Worm (Caenorhabditis elegans): ENCODE data around the gene gpa-18.
"Not testable (repeated sequence)": the region's sequence is repeated elsewhere in the genome, so short reads cannot be mapped to it uniquely, and the experiment has no call there.

The gpa-18 gene

ce11 chrIV:5162941-5163340 is 32.5 kb downstream of the gpa-18 start, which contains the start of the genes nspd-3 and C24D10.2:
Gene nspd-3, minus strand, starts transcription at chrIV:5163041.
Gene C24D10.2, plus strand, starts transcription at chrIV:5163339.
- TF ChIP-seq B0336.3 (GFP tag; IDR thresholded peaks at IDR 0.05); mcd-1 (GFP tag; IDR thresholded peaks at IDR 0.05); lin-40 (tag; optimal IDR thresholded peaks at IDR 0.05): not testable (repeated sequence)

- TF ChIP-seq snpc-4 (GFP tag; optimal IDR thresholded peaks at IDR 0.05), result peak; percentile 40
- TF ChIP-seq snpc-4 (tag; optimal IDR thresholded peaks at IDR 0.05), result peak in 3 of 4 experiments; percentile 21 to 84 (median 70)
- TF ChIP-seq hrde-1 (tag; optimal IDR thresholded peaks at IDR 0.05; ENCODE audit: borderline replicate concordance), result no peak
- peak; percentile 87 for TF ChIP-seq mcd-1 (GFP tag; IDR thresholded peaks at IDR 0.05)
Observed at ce11 chrIV:5160171-5160570, 35.3 kb downstream of the gpa-18 start, which contains the start of the genes C24D10.6 and C24D10.4. Gene C24D10.6, minus strand, starts transcription at chrIV:5160248. Gene C24D10.4, plus strand, starts transcription at chrIV:5160522.

- no peak for TF ChIP-seq unc-62 (GFP tag; optimal IDR thresholded peaks at IDR 0.05)
- no peak for TF ChIP-seq B0261.1 (tag; optimal IDR thresholded peaks at IDR 0.05)
- no peak for TF ChIP-seq ztf-28 (GFP tag; IDR thresholded peaks at IDR 0.05)
- no peak for TF ChIP-seq tbx-9 (tag; optimal IDR thresholded peaks at IDR 0.05; ENCODE audit: borderline replicate concordance)
- no peak for TF ChIP-seq ZK185.1 (tag; optimal IDR thresholded peaks at IDR 0.05; ENCODE audit: poor library complexity, severe bottlenecking)
- TF ChIP-seq lir-1 (GFP tag; conservative IDR thresholded peaks at IDR 0.05), result no peak
- no peak for TF ChIP-seq attf-3 (GFP tag; conservative IDR thresholded peaks at IDR 0.05)
- TF ChIP-seq ceh-40 (GFP tag; IDR thresholded peaks at IDR 0.05), result no peak
- no peak for TF ChIP-seq hlh-12 (tag; optimal IDR thresholded peaks at IDR 0.05)
- no peak for TF ChIP-seq hsf-1 (GFP tag; IDR thresholded peaks at IDR 0.05)
- no peak for TF ChIP-seq snpc-1.1 (tag; optimal IDR thresholded peaks at IDR 0.05; ENCODE audit: insufficient read depth)
- no peak for TF ChIP-seq lin-26 (GFP tag; IDR thresholded peaks at IDR 0.05)
- TF ChIP-seq efl-1 (GFP tag; optimal IDR thresholded peaks at IDR 0.05), result no peak
- no peak for TF ChIP-seq sdz-38 (tag; optimal IDR thresholded peaks at IDR 0.05)
- TF ChIP-seq cebp-1 (GFP tag; IDR thresholded peaks at IDR 0.05), result no peak
- TF ChIP-seq cebp-1 (tag; optimal IDR thresholded peaks at IDR 0.05), result no peak
- no peak for TF ChIP-seq F57C9.4 (tag; optimal IDR thresholded peaks at IDR 0.05)
- TF ChIP-seq madf-10 (tag; optimal IDR thresholded peaks at IDR 0.05), result no peak
- TF ChIP-seq lsl-1 (GFP tag; optimal IDR thresholded peaks at IDR 0.05), result no peak
- TF ChIP-seq nhr-179 (tag; optimal IDR thresholded peaks at IDR 0.05), result no peak
Observed at ce11 chrIV:5157226-5157625, 38.2 kb downstream of the gpa-18 start, which contains the start of gene C24D10.49. Gene C24D10.49, minus strand, starts transcription at chrIV:5157326.

DNA sequence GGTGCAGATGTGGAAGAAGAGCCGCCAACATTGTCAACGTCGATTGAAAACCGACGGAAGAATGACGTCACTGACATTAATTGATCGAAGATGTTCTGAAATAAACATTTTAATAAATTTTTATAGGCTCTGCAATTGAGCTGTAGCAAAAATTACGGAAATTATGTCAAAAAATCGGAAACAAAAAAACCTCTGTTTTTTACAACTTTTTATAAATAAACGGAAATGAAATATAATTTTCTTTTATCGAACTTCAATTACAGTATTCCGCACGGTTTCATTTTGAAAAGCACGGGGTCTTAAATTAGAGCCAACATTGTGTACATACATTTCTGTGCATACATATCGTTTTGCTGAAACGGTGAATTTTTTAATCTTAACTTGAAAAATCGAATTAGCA is 43.0 kb downstream of the gpa-18 start, which contains the start of gene soc-2:
Gene soc-2, minus strand, starts transcription at position 101 of the 400 bp plus-strand sequence.
- TF ChIP-seq lag-1 (GFP tag; IDR thresholded peaks at IDR 0.05) (no peak), F55B11.4 (tag; optimal IDR thresholded peaks at IDR 0.05; ENCODE audit: borderline replicate concordance, insufficient read depth) (no peak), ama-1 (optimal IDR thresholded peaks at IDR 0.05) (no peak), ama-1 (GFP tag; optimal IDR thresholded peaks at IDR 0.05) (no peak), D2030.7 (GFP tag; IDR thresholded peaks at IDR 0.05) (no peak), Y79H2A.3 (GFP tag; conservative IDR thresholded peaks at IDR 0.05) (no peak), dox-1 (GFP tag; IDR thresholded peaks at IDR 0.05) (no peak), lir-1 (GFP tag; conservative IDR thresholded peaks at IDR 0.05) (no peak), ceh-100 (GFP tag; IDR thresholded peaks at IDR 0.05) (no peak), ets-4 (GFP tag; optimal IDR thresholded peaks at IDR 0.05) (no peak), hlh-12 (tag; optimal IDR thresholded peaks at IDR 0.05) (no peak), rec-8 (tag; optimal IDR thresholded peaks at IDR 0.05) (no peak), lin-54 (GFP tag; optimal IDR thresholded peaks at IDR 0.05) (no peak), C17E4.6 (GFP tag; IDR thresholded peaks at IDR 0.05) (no peak), F10E7.11 (tag; optimal IDR thresholded peaks at IDR 0.05) (no peak), attf-3 (GFP tag; conservative IDR thresholded peaks at IDR 0.05) (no peak), tbx-9 (tag; optimal IDR thresholded peaks at IDR 0.05; ENCODE audit: borderline replicate concordance) (no peak), lin-26 (GFP tag; IDR thresholded peaks at IDR 0.05) (no peak), Y67H2A.10 (GFP tag; conservative IDR thresholded peaks at IDR 0.05) (no peak), efl-1 (GFP tag; optimal IDR thresholded peaks at IDR 0.05) (no peak)

Measured in whole organism, young adult.